Worm (Caenorhabditis elegans) whole organism, young adult: ENCODE measurements around the gene eor-2.

Source experiments
- Y56A3A.18 ChIP-seq: fragments of 200-800 bp; sonication (Bioruptor generic); IDR thresholded peaks from 2 replicates; pipeline ENCODE4 v1.3.6; 2022; ENCODE audit warnings: missing genetic modification reagents, missing genetic modification characterization, missing compliant biosample characterization
- pha-4 ChIP-seq: fragments of 150-350 bp; sonication (generic microtip); optimal IDR thresholded peaks from 2 replicates; lab custom pipeline; 2014; ENCODE audit warnings: missing biosample characterization, missing genetic modification reagents, missing genetic modification characterization

DNA sequence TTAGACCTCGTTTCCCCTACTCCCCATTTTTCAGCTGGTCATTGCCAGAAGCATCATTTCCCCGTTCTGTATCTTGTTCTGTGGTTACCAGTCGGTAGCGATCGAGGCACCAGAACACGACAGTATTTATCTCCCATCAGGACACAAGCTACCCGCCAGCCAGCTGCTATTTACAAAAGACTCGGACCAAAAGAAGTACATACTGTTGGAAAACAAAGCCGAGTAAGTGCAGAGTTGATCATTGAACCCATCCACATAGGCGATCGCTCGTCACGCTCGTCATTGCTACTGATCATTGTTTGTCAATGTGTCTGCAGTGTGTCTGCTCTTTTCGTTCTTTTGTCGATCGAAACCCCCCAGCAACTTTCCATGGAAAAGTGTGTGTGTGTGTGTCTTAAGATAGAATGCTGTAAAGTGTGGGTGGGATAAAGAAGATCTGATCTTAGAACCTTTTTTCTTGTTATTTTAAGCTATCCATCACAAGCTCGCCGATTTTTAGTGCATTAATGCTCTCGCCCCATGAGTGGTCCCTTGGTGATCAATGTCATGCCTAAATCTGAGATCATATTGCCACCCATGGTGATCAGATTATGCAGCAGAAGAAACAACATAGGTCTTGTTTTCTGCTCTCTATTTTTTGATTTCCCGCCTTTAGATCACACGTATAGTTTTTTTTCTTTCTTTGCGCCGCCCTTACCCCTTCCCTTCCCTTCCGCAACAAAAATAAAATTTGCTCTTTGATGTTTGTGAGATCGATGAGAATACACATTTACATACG, 43.1 kb upstream of the eor-2 start:
- TF ChIP-seq Y56A3A.18 (GFP tag; lab: Robert Waterston, UW) (no peak), pha-4 (tag; lab: Kevin White, UChicago) (no peak)
